Fruit fly (Drosophila melanogaster) S2 (cell line): ENCODE results near the gene holn1.

ENCODE experiments used
- CG8478 ChIP-seq: fragments of >200 bp; optimal IDR thresholded peaks from 2 replicates; lab custom pipeline; 2018
- CTCF ChIP-seq, 2 experiments: fragments of >200 bp; optimal IDR thresholded peaks; 2 replicates each; lab custom pipeline; 2018

The holn1 gene

DNA sequence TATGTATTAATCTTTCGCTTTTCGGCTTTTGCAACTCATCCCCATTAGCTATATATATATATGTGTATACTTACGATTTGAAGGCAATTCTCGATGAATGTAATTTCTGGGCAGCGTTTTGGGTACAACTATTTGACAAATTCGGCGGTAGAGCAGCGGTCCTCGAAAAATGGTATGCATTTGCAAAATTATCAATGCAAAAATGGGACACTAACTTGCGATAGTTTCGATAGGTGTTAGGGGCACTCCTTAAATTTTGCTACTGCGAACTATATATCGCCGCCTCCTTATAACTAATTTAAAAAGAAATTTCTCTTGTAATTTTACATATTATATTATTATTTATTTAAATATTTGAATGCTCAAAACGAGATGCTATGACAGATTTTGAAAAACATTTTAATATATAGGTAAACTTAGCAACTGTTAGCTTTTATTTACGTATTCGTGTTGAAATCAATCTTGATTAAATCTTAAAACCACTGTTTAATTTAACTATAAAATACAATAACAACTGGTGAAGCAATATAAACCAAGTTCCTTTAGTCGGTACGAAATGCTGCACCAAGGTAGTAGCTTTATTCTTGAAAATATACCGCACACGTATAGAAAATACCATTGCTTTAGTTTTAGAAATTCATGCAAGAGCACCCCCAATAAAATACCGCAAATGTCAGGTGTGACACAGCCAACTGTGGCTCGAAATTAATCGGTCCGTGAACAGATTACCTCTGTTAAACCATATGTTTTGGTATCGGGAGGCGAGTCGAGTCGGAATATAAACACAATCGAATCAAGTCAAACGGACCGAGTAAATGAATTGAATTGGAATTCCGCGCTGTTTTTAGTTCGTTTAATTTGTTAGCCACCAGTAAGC lies 22.3 kb upstream of the holn1 start, which contains the start of the genes CG5355 and Klp31E:
TSS of gene CG5355 (minus strand) at position 213 of the 877 bp plus-strand sequence.
TSS of gene Klp31E (plus strand) at position 767 of the 877 bp plus-strand sequence.
- TF ChIP-seq CG8478 (no peak), CTCF (optimal IDR thresholded peaks at IDR 0.05; lab: Kevin White, UChicago) (no peak)

- TF ChIP-seq CG8478 (no peak), CTCF (optimal IDR thresholded peaks at IDR 0.05; lab: Kevin White, UChicago) (no peak)
Measured at dm6 chr2L:10418981-10419380, 16.8 kb upstream of the holn1 start, which contains the start of gene RfC3. Gene RfC3 (plus strand): TSS chr2L:10419190.

dm6 chr2L:10422643-10423606 lies 12.9 kb upstream of the holn1 start, which contains the start of the genes pie and Wdfy2:
Gene pie (minus strand): TSS chr2L:10422780.
Gene Wdfy2 (plus strand): TSS chr2L:10423291.
- TF ChIP-seq CTCF (optimal IDR thresholded peaks at IDR 0.05; lab: Kevin White, UChicago), result no peak
- TF ChIP-seq CG8478, result no peak

DNA sequence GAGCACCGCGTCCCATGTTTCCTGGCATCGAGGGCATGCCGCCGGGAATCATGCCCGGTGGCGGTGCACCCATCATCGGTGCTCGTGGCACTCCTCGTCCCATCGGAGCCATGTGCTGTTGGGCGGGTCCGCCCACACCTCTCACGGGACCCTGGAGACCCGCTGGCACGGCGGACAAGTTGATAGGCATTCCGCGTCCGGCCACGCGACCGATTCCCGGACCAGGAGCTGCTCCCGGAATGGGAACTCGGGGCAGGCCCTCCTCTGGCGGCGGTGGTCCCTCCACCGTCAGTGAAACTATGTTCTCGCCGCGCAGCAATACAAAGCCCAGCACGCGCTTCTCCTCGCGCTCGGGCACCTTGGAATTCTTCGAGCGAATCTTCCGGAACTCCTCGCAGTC lies 10.2 kb upstream of the holn1 start:
- TF ChIP-seq CG8478 (no peak), CTCF (optimal IDR thresholded peaks at IDR 0.05; lab: Kevin White, UChicago) (no peak)

DNA sequence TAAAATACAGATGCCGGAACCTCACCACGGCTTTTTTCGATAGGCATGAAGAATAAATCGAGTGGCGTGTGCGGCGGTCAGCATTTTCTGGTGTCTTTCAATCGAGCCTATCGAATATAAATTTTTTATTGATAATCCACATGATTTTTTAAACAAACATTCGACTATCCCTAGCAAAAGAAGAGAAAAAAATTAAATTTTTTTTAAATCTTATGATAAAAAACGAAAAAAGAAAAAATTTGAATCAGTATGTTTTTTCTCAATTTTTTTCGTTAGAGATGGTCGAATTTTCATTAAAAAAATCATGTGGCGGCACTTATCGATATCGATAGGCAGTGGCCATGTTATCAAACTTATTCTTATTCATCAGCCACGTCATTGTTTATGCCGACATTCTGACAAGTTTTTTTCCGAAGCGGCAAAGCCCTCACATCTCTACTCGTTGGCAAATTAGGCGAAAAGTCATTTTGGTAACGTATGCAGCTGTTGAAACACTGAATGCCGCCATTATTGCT lies 9.2 kb upstream of the holn1 start, which contains the start of the genes SmB and KdelR:
TSS of gene SmB (minus strand) at position 94 of the 515 bp plus-strand sequence.
TSS of gene KdelR (plus strand) at position 354 of the 515 bp plus-strand sequence.
- TF ChIP-seq CG8478, result no peak
- no peak for TF ChIP-seq CTCF (optimal IDR thresholded peaks at IDR 0.05; lab: Kevin White, UChicago)

- no peak for TF ChIP-seq CTCF (optimal IDR thresholded peaks at IDR 0.05; lab: Kevin White, UChicago)
- TF ChIP-seq CG8478, result no peak
Measured at dm6 chr2L:10428528-10428927, 7.3 kb upstream of the holn1 start, which contains the start of gene CG5188. Gene CG5188 (plus strand): TSS chr2L:10428829.

DNA sequence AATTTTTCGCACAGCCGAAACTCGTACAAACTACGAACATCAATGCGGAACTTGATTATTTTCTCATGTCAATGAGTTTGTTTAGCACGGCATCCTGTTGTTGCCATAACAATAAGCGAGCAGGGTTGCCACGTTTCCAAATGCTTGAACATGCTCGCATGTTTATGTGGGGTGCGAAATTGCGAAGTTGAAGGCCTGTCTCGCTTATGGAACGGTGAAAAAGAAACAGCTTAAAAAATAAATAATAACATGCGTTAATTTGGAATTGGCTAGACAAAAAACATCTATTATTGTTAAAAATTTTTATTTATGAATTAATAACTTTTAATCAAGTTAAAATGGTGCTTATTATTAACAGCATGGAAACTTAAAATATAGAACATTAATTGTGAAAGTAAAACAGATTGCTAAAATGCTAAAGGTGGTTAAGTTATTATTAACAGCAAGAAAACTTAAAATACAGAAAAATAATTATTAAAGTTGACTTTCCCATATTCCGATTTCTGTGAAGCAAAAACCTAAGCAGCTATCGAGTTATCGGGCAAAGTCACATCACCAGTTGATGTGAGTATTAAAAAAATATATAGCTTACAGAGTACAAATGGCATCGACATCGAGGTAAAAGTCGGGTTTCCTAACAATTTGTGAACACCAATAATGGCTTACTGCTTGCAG lies 4.9 kb upstream of the holn1 start, which contains the start of the genes Bug22 and TfIIB:
TSS of gene Bug22 (minus strand) at position 117 of the 675 bp plus-strand sequence.
TSS of gene TfIIB (plus strand) at position 537 of the 675 bp plus-strand sequence.
- no peak for TF ChIP-seq CTCF (optimal IDR thresholded peaks at IDR 0.05; lab: Kevin White, UChicago)
- TF ChIP-seq CG8478, result no peak

DNA sequence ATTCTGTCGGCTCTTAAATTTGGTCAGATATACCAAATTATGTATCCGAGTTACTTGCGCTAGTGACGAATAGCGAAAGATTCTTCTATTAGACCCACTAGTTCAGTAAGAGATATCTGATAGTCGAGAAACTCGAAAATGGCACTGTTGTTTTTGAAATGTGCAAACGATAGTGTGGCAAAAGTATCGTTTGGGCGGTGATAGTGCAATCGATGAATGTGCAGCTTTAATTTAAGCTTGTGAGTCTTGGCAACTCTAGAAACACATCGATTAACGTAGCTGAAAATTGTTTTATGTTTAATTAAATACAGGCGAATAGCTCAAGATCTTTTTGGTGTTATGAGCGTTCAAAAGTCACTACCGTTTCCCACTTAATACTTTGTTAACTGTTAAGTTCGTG lies 1.5 kb downstream of the holn1 start, which contains the start of gene STUB1:
TSS of gene STUB1 (plus strand) at position 232 of the 400 bp plus-strand sequence.
- no peak for TF ChIP-seq CTCF (optimal IDR thresholded peaks at IDR 0.05; lab: Kevin White, UChicago)
- no peak for TF ChIP-seq CG8478

- TF ChIP-seq CG8478, result no peak
- TF ChIP-seq CTCF (optimal IDR thresholded peaks at IDR 0.05; lab: Kevin White, UChicago), result no peak
Measured at dm6 chr2L:10439174-10439573, 3.4 kb downstream of the holn1 start, which contains the start of gene Nse4. Gene Nse4 (plus strand): TSS chr2L:10439440.

DNA sequence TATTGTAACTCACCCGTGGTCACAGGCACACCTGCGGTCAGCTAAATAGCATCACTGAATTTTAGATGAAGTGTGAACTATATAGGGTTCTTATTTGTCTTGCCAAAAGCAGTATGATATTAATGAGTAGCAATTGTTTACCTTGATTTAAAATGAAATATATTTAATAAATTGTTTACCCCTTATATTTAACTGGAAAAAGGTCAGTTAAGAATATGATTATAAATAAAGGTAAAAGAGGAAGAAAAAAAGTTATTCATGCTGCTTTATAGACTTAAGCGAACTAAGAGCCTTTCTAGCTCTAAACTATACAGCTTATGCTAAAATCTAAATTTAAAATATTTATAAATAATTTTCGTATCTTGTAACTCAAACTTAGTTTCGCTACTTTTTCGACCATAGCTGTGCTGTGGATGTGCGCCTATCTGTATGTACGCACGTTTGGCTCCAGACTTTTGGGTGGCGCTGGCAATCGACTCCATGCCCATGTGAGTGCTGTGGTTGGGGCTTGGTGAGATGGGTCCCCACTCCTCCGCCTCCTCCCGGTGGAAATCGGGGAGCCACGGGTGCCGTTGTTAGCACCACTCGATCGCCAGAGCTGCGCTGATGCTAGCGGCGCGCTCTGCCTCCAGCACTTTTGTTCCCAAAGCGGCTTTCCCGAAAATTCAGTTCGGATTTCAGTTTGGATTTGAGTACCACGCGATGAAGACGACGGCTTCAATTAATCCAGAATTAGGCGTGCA lies 6.4 kb downstream of the holn1 start, which contains the start of gene loh:
TSS of gene loh (plus strand) at position 487 of the 743 bp plus-strand sequence.
- TF ChIP-seq CTCF (optimal IDR thresholded peaks at IDR 0.05; lab: Kevin White, UChicago) (no peak), CG8478 (no peak)

DNA sequence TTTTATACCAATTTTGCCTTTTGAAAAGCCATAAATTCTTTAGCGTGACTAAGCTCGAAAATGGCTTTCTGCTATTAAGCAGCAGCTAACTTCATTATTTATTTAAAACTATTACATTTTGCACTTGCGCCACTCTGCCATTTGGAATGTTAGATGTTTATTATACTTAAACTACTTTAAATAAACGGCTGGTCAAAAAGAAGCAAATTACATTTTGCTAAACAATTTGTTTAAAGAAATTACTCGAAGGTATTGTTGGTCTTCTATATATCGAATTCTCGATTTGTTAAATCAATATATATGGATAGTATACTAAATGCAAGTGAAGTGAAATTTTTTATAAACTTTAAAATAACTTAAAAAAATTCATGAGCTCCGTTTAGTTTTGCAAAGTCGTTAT lies 16.5 kb downstream of the holn1 start, which contains the start of gene ppk10:
TSS of gene ppk10 (minus strand) at position 101 of the 400 bp plus-strand sequence.
- TF ChIP-seq CTCF (optimal IDR thresholded peaks at IDR 0.05; lab: Kevin White, UChicago) (no peak), CG8478 (no peak)

- TF ChIP-seq CG8478 (no peak), CTCF (optimal IDR thresholded peaks at IDR 0.05; lab: Kevin White, UChicago) (no peak)
Measured at dm6 chr2L:10455944-10456520, 20.2 kb downstream of the holn1 start.
